Fruit fly (Drosophila melanogaster) Kc167 (cell line): ENCODE results near the gene Osi13.

ENCODE experiments used
- psq ChIP-seq: fragments of >200 bp; optimal IDR thresholded peaks from 2 replicates; lab custom pipeline; 2017; ENCODE audit warnings: missing external identifiers
- ttk ChIP-seq: sonication (Bioruptor generic); optimal IDR thresholded peaks from 2 replicates; lab custom pipeline; 2017; ENCODE audit warnings: missing external identifiers

- TF ChIP-seq ttk (lab: Kevin White, UChicago) (no peak), psq (lab: Kevin White, UChicago) (no peak)
Observed at dm6 chr3R:6341668-6342067, 50.1 kb downstream of the Osi13 start, which contains the start of gene CG17917.
